Fruit fly (Drosophila melanogaster): ENCODE results near the gene fok.
A peak's percentile ranks its signal among the peaks of the same experiment; 100 is the strongest.

DNA sequence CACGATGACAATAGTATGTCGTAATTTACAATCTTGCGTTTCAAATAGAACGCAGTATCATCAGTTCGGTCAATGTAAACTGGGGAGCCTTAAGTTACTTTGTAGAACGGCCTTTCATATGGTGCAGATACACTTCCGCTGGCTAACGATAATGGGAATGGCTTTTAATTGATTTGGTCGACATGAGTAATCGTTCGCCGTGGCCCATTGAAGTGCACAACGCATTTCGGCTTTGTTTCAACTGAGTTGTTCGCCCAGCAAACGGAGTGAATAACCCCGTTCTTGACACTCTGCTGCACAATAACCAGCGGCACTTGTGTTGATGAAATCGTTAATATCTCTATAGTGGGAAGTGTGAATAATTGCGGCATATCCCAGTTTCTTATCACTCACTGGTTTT, 16.9 kb downstream of the fok start:
- TF ChIP-seq eg (GFP tag; IDR thresholded peaks at IDR 0.05) (no peak), Lpt (GFP tag; optimal IDR thresholded peaks at IDR 0.05) (no peak), Eip93F (GFP tag; optimal IDR thresholded peaks at IDR 0.05) (peak; percentile 6), Sox14 (GFP tag; optimal IDR thresholded peaks at IDR 0.05) (peak; percentile 4), cyc (GFP tag; optimal IDR thresholded peaks at IDR 0.05) (no peak)
